Fruit fly (Drosophila melanogaster) whole organism, embryonic: Measurements from ENCODE around the gene CG2898.

Experiments
- CG12942 ChIP-seq: fragments of 200-800 bp; sonication (Bioruptor generic); optimal IDR thresholded peaks from 3 replicates; lab custom pipeline; 2016; ENCODE audit warnings: missing biosample characterization, missing genetic modification characterization
- CG13123 ChIP-seq: fragments of 200-800 bp; sonication (Bioruptor generic); optimal IDR thresholded peaks from 2 replicates; lab custom pipeline; 2016; ENCODE audit warnings: missing biosample characterization, missing genetic modification characterization
- CG16863 ChIP-seq: fragments of 200-800 bp; sonication (Bioruptor generic); optimal IDR thresholded peaks from 3 replicates; lab custom pipeline; 2016; ENCODE audit warnings: missing biosample characterization, missing genetic modification characterization
- CG7963 ChIP-seq: fragments of 200-800 bp; sonication (Bioruptor generic); IDR thresholded peaks from 3 replicates; pipeline ENCODE4 v1.3.6; 2022; ENCODE audit warnings: missing biosample characterization, missing genetic modification characterization; ENCODE audit not compliant: partially characterized antibody
- CG8478 ChIP-seq: fragments of >200 bp; optimal IDR thresholded peaks from 2 replicates; lab custom pipeline; 2018
- CkIIα-i1 ChIP-seq: fragments of 200-800 bp; sonication (Bioruptor generic); IDR thresholded peaks from 2 replicates; pipeline ENCODE4 v1.3.6; 2022; ENCODE audit warnings: missing biosample characterization, missing genetic modification characterization
- Eip74EF ChIP-seq, 2 experiments: fragments of 200-800 bp in 1 of 2; fragments of >200 bp in 1 of 2; sonication (Bioruptor generic) in 1 of 2; optimal IDR thresholded peaks; 2 replicates each; lab custom pipeline; 2017 to 2019; ENCODE audit warnings: missing biosample characterization in 2 of 2, missing genetic modification characterization in 2 of 2, mild to moderate bottlenecking in 1 of 2, moderate library complexity in 1 of 2
- Nf-YB ChIP-seq: fragments of 200-800 bp; sonication (Bioruptor generic); optimal IDR thresholded peaks from 3 replicates; lab custom pipeline; 2019; ENCODE audit warnings: missing biosample characterization, mild to moderate bottlenecking, missing genetic modification characterization, moderate library complexity
- h ChIP-seq: fragments of >200 bp; optimal IDR thresholded peaks from 2 replicates; lab custom pipeline; 2017
- run ChIP-seq: fragments of 200-800 bp; sonication (Bioruptor generic); optimal IDR thresholded peaks from 3 replicates; lab custom pipeline; 2018; ENCODE audit warnings: missing biosample characterization, mild to moderate bottlenecking, missing genetic modification characterization

- TF ChIP-seq CG16863 (GFP tag; lab: Kevin White, UChicago) (no peak), CG8478 (lab: Kevin White, UChicago) (no peak), CG13123 (no peak), CG7963 (GFP tag; lab: Robert Waterston, UW) (peak; percentile 62; the same call in 1 of the 3 replicates), run (tag; lab: Kevin White, UChicago) (no peak), CkIIα-i1 (GFP tag; lab: Robert Waterston, UW) (no peak), h (lab: Kevin White, UChicago) (no peak), Nf-YB (GFP tag; lab: Kevin White, UChicago) (no peak), CG12942 (GFP tag; lab: Kevin White, UChicago) (no peak), Eip74EF (GFP tag; optimal IDR thresholded peaks at IDR 0.05; lab: Kevin White, UChicago) (no peak)
Measured at dm6 chrX:10384947-10385346, 9.8 kb downstream of the CG2898 start.
